Worm (Caenorhabditis elegans) whole organism, L2 larva: ENCODE measurements around the gene cpr-9.

Experiments used
- C34F6.9 ChIP-seq: fragments of 150-350 bp; optimal IDR thresholded peaks from 2 replicates; lab custom pipeline; 2014; ENCODE audit warnings: missing biosample characterization, missing genetic modification characterization
- F13H6.1 ChIP-seq: sonication (generic microtip); optimal IDR thresholded peaks from 2 replicates; lab custom pipeline; 2016; ENCODE audit warnings: missing genetic modification characterization, missing compliant biosample characterization
- R02D3.7 ChIP-seq: fragments of 150-350 bp; optimal IDR thresholded peaks from 2 replicates; lab custom pipeline; 2014; ENCODE audit warnings: missing biosample characterization, missing genetic modification characterization
- Y55F3AM.14 ChIP-seq: fragments of 200-800 bp; sonication (Bioruptor generic); optimal IDR thresholded peaks from 2 replicates; lab custom pipeline; 2018; ENCODE audit warnings: mild to moderate bottlenecking, missing genetic modification characterization, missing compliant biosample characterization
- ZK546.5 ChIP-seq: sonication (generic microtip); optimal IDR thresholded peaks from 2 replicates; lab custom pipeline; 2017; ENCODE audit warnings: missing biosample characterization, missing genetic modification characterization
- alr-1 ChIP-seq: fragments of 150-350 bp; optimal IDR thresholded peaks from 2 replicates; lab custom pipeline; 2014; ENCODE audit warnings: missing biosample characterization, missing genetic modification characterization
- ama-1 ChIP-seq: fragments of 150-350 bp; optimal IDR thresholded peaks from 2 replicates; lab custom pipeline; 2018; ENCODE audit warnings: inconsistent platforms
- blmp-1 ChIP-seq: sonication (generic microtip); optimal IDR thresholded peaks from 2 replicates; lab custom pipeline; 2017; ENCODE audit warnings: missing genetic modification characterization, mild to moderate bottlenecking, missing compliant biosample characterization, antibody characterized with exemption, moderate library complexity; ENCODE audit not compliant: insufficient read depth
- ceh-16 ChIP-seq: fragments of 150-350 bp; optimal IDR thresholded peaks from 2 replicates; lab custom pipeline; 2014; ENCODE audit warnings: missing biosample characterization, missing genetic modification characterization
- ceh-82 ChIP-seq: fragments of 150-350 bp; optimal IDR thresholded peaks from 2 replicates; lab custom pipeline; 2014; ENCODE audit warnings: missing biosample characterization, missing genetic modification characterization
- crh-2 ChIP-seq: sonication (generic microtip); optimal IDR thresholded peaks from 2 replicates; lab custom pipeline; 2017; ENCODE audit warnings: missing biosample characterization, missing genetic modification characterization
- dmd-4 ChIP-seq: sonication (generic microtip); optimal IDR thresholded peaks from 2 replicates; lab custom pipeline; 2017; ENCODE audit warnings: missing biosample characterization, missing genetic modification characterization
- egl-27 ChIP-seq: sonication (generic microtip); optimal IDR thresholded peaks from 3 replicates; lab custom pipeline; 2017; ENCODE audit warnings: missing biosample characterization, missing genetic modification reagents, missing genetic modification characterization
- elt-1 ChIP-seq: fragments of 150-350 bp; optimal IDR thresholded peaks from 2 replicates; lab custom pipeline; 2014; ENCODE audit warnings: missing biosample characterization, missing genetic modification characterization
- elt-3 ChIP-seq: sonication (generic microtip); optimal IDR thresholded peaks from 2 replicates; lab custom pipeline; 2017; ENCODE audit warnings: missing biosample characterization, missing genetic modification characterization
- fos-1 ChIP-seq: fragments of 150-350 bp; optimal IDR thresholded peaks from 2 replicates; lab custom pipeline; 2014; ENCODE audit warnings: missing biosample characterization, missing genetic modification characterization
- gmeb-1 ChIP-seq: fragments of 150-350 bp; optimal IDR thresholded peaks from 2 replicates; lab custom pipeline; 2014; ENCODE audit warnings: missing biosample characterization, missing genetic modification characterization
- lin-11 ChIP-seq: fragments of 150-350 bp; sonication (generic microtip); optimal IDR thresholded peaks from 2 replicates; lab custom pipeline; 2014; ENCODE audit warnings: missing biosample characterization, missing genetic modification characterization, inconsistent platforms, mixed read lengths
- lin-13 ChIP-seq: fragments of 150-350 bp; optimal IDR thresholded peaks from 2 replicates; lab custom pipeline; 2014; ENCODE audit warnings: missing biosample characterization, missing genetic modification reagents, missing genetic modification characterization
- lin-39 ChIP-seq: fragments of 150-350 bp; optimal IDR thresholded peaks from 2 replicates; lab custom pipeline; 2014; ENCODE audit warnings: missing biosample characterization, missing genetic modification reagents, missing genetic modification characterization
- lsy-2 ChIP-seq, 2 experiments: fragments of 150-350 bp in 1 of 2; sonication (generic microtip) in 1 of 2; optimal IDR thresholded peaks; 2 replicates each; lab custom pipeline; 2014 to 2017; ENCODE audit warnings: missing biosample characterization in 2 of 2, missing genetic modification characterization in 2 of 2
- mbf-1 ChIP-seq: sonication (generic microtip); optimal IDR thresholded peaks from 2 replicates; lab custom pipeline; 2017; ENCODE audit warnings: missing biosample characterization, missing genetic modification characterization
- mdl-1 ChIP-seq, 2 experiments: fragments of 150-350 bp in 1 of 2; sonication (generic microtip) in 1 of 2; optimal IDR thresholded peaks; 2 replicates each; lab custom pipeline; 2017; ENCODE audit warnings: missing biosample characterization in 2 of 2, missing genetic modification characterization in 2 of 2
- nhr-10 ChIP-seq: sonication (generic microtip); optimal IDR thresholded peaks from 2 replicates; lab custom pipeline; 2017; ENCODE audit warnings: missing biosample characterization, missing genetic modification characterization
- nhr-12 ChIP-seq: fragments of 150-350 bp; optimal IDR thresholded peaks from 2 replicates; lab custom pipeline; 2014; ENCODE audit warnings: missing biosample characterization, missing genetic modification characterization
- nhr-129 ChIP-seq: fragments of 150-350 bp; optimal IDR thresholded peaks from 2 replicates; lab custom pipeline; 2014; ENCODE audit warnings: missing biosample characterization, missing genetic modification characterization
- nhr-21 ChIP-seq: fragments of 150-350 bp; optimal IDR thresholded peaks from 2 replicates; lab custom pipeline; 2014; ENCODE audit warnings: missing biosample characterization, missing genetic modification characterization
- nhr-23 ChIP-seq: fragments of 150-350 bp; optimal IDR thresholded peaks from 2 replicates; lab custom pipeline; 2014; ENCODE audit warnings: missing biosample characterization, missing genetic modification reagents, missing genetic modification characterization
- nhr-237 ChIP-seq: fragments of 150-350 bp; optimal IDR thresholded peaks from 2 replicates; lab custom pipeline; 2014; ENCODE audit warnings: missing biosample characterization, missing genetic modification characterization
- nhr-25 ChIP-seq: fragments of 150-350 bp; sonication (generic microtip); optimal IDR thresholded peaks from 3 replicates; lab custom pipeline; 2014; ENCODE audit warnings: missing biosample characterization, missing genetic modification characterization
- nhr-6 ChIP-seq: fragments of 150-350 bp; optimal IDR thresholded peaks from 2 replicates; lab custom pipeline; 2014; ENCODE audit warnings: missing biosample characterization, missing genetic modification characterization
- peb-1 ChIP-seq: fragments of 150-350 bp; optimal IDR thresholded peaks from 2 replicates; lab custom pipeline; 2014; ENCODE audit warnings: missing biosample characterization, missing genetic modification characterization
- sem-4 ChIP-seq: fragments of 150-350 bp; optimal IDR thresholded peaks from 2 replicates; lab custom pipeline; 2014; ENCODE audit warnings: missing biosample characterization, missing genetic modification reagents, missing genetic modification characterization
- skn-1 ChIP-seq: sonication (generic microtip); optimal IDR thresholded peaks from 2 replicates; lab custom pipeline; 2017; ENCODE audit warnings: missing biosample characterization, missing genetic modification characterization
- sma-3 ChIP-seq: sonication (generic microtip); optimal IDR thresholded peaks from 2 replicates; lab custom pipeline; 2016; ENCODE audit warnings: missing genetic modification reagents, missing genetic modification characterization, missing compliant biosample characterization
- sma-9 ChIP-seq, 2 experiments: fragments of 150-350 bp in 1 of 2; sonication (generic microtip) in 1 of 2; optimal IDR thresholded peaks; 2 replicates each; lab custom pipeline; 2014 to 2016; ENCODE audit warnings: missing genetic modification characterization in 2 of 2, mild to moderate bottlenecking in 1 of 2, missing biosample characterization in 1 of 2, missing compliant biosample characterization in 1 of 2, missing genetic modification reagents in 1 of 2, moderate library complexity in 1 of 2
- snpc-4 ChIP-seq: fragments of 150-350 bp; optimal IDR thresholded peaks from 2 replicates; lab custom pipeline; 2014; ENCODE audit warnings: missing biosample characterization, missing genetic modification characterization
- unc-39 ChIP-seq: fragments of 150-350 bp; optimal IDR thresholded peaks from 2 replicates; lab custom pipeline; 2014; ENCODE audit warnings: missing biosample characterization, missing genetic modification characterization
- unc-55 ChIP-seq: fragments of 150-350 bp; sonication (generic microtip); optimal IDR thresholded peaks from 3 replicates; lab custom pipeline; 2014; ENCODE audit warnings: missing biosample characterization, missing genetic modification reagents, missing genetic modification characterization
- unc-62 ChIP-seq: fragments of 150-350 bp; optimal IDR thresholded peaks from 2 replicates; lab custom pipeline; 2014; ENCODE audit warnings: missing biosample characterization, missing genetic modification reagents, missing genetic modification characterization
- zag-1 ChIP-seq: fragments of 150-350 bp; optimal IDR thresholded peaks from 2 replicates; lab custom pipeline; 2014; ENCODE audit warnings: missing biosample characterization, missing genetic modification characterization
- ztf-1 ChIP-seq: fragments of 200-800 bp; sonication (Bioruptor generic); conservative IDR thresholded peaks from 2 replicates; pipeline ENCODE4 v1.3.6; 2022; ENCODE audit warnings: missing genetic modification characterization, missing compliant biosample characterization
- ztf-11 ChIP-seq: sonication (generic microtip); optimal IDR thresholded peaks from 2 replicates; lab custom pipeline; 2017; ENCODE audit warnings: missing biosample characterization, missing genetic modification characterization
- ztf-4 ChIP-seq: fragments of 150-350 bp; optimal IDR thresholded peaks from 2 replicates; lab custom pipeline; 2014; ENCODE audit warnings: missing biosample characterization, missing genetic modification characterization

The cpr-9 gene

ce11 chrV:11976734-11977133 is 26.1 kb upstream of the cpr-9 start:
- TF ChIP-seq crh-2 (tag; lab: Kevin White, UChicago) (peak; percentile 31), nhr-10 (tag; lab: Kevin White, UChicago) (no peak), sma-9 (GFP tag; optimal IDR thresholded peaks at IDR 0.05; lab: Kevin White, UChicago) (peak; percentile 6), sma-9 (tag; optimal IDR thresholded peaks at IDR 0.05; lab: Kevin White, UChicago) (no peak), fos-1 (tag; lab: Kevin White, UChicago) (peak; percentile 43)
- TF ChIP-seq, all 48 proteins: peak for 3

DNA sequence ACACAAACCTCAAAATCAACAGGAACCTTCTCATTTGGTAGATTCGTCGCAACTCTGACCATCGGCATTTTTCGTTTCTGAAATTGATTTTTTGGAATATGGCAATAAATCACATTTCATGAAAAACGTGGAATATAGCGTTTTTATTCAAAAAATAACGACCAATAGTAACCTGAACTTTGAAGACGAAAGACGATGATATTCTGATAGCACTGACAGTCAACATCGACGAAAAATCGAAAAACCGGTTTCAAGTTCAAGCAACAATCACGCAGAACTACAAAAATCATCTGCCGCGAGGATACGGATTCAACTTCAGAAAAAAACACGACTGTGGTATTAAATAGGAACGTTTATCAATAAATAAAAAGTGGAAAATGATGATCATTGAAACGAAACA is 24.7 kb upstream of the cpr-9 start, which contains the start of gene mif-2:
TSS of gene mif-2 (minus strand) at position 281 of the 400 bp plus-strand sequence.
- TF ChIP-seq zag-1 (tag; lab: Kevin White, UChicago): no peak
- TF ChIP-seq nhr-10 (tag; lab: Kevin White, UChicago): no peak
- peak; percentile 4 for TF ChIP-seq crh-2 (tag; lab: Kevin White, UChicago)
- TF ChIP-seq alr-1: no peak
- no peak for TF ChIP-seq sem-4 (tag; lab: Kevin White, UChicago)
- no peak for TF ChIP-seq lin-39 (tag; lab: Kevin White, UChicago)
- TF ChIP-seq ceh-16 (tag; lab: Kevin White, UChicago): no peak
- TF ChIP-seq dmd-4 (tag; lab: Kevin White, UChicago): no peak
- no peak for TF ChIP-seq ztf-4
- TF ChIP-seq peb-1 (tag; lab: Kevin White, UChicago): no peak
- peak; percentile 3 for TF ChIP-seq nhr-21
- peak; percentile 5 for TF ChIP-seq lin-13 (GFP tag; lab: Kevin White, UChicago)
- peak; percentile 10 for TF ChIP-seq nhr-25 (tag; lab: Kevin White, UChicago)

DNA sequence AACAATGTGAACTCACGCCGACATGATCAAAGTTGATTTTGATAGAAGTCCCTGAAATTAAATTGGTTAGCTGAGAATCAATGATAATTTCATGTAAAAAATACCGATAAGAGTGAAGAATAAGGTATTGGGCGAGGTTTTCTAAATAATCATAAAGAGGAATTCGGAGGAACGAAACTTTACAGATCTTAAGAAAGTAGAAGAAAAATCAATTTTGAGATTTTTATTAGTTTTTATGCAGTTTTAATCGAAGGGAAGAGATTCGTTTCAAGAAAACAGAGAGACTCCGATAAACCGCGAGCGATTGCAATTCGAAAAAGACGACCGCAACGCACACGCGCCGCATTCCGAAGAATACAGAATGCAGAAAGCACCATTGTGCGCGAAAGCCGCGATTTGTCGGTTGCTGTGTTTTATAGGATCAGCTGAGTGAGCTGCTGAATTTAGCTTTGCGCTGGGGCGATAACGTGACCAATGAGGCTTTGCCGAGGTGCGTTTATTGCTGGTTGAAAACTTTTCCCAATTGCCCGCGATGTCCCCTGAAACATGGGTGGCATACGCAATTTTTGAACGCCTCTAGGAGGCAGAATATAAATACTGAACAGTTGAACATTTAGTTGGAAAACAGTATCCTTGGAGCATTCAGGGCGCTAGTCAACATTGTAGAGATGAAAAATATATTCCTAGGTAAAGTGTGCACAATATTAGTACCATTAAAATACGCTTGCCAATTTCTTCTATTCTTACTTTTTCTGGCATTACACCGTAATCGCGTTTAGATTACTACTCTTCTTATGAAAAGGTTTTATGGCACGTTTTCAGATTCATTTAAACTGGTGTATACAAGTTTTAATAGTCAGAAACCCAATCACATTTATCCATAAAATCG is 22.9 kb upstream of the cpr-9 start, which contains the start of gene snr-4:
TSS of gene snr-4 (minus strand) at position 51 of the 889 bp plus-strand sequence.
- TF ChIP-seq lin-11 (tag; lab: Kevin White, UChicago) (peak; percentile 93), sma-9 (GFP tag; optimal IDR thresholded peaks at IDR 0.05; lab: Kevin White, UChicago) (peak; percentile 96), sma-9 (tag; optimal IDR thresholded peaks at IDR 0.05; lab: Kevin White, UChicago) (no peak), nhr-21 (peak; percentile 96), sma-3 (GFP tag; lab: Kevin White, UChicago) (peak; percentile 95), peb-1 (tag; lab: Kevin White, UChicago) (peak; percentile 76), ZK546.5 (peak; percentile 49), ceh-82 (tag; lab: Kevin White, UChicago) (peak; percentile 83), lin-39 (tag; lab: Kevin White, UChicago) (no peak), ztf-11 (tag; lab: Kevin White, UChicago) (peak; percentile 11), nhr-129 (peak; percentile 94), unc-55 (GFP tag; lab: Kevin White, UChicago) (peak; percentile 90), alr-1 (no peak), C34F6.9 (tag; lab: Kevin White, UChicago) (peak; percentile 92), skn-1 (no peak), ztf-4 (peak; percentile 84), nhr-12 (tag; lab: Kevin White, UChicago) (no peak), elt-1 (no peak), ztf-1 (GFP tag; lab: Robert Waterston, UW) (0 out of 2 replicates have a peak, but pooled peaks have one; percentile 45), nhr-237 (tag; lab: Kevin White, UChicago) (peak; percentile 81), mdl-1 (tag; optimal IDR thresholded peaks at IDR 0.05; lab: Kevin White, UChicago) (peak; percentile 80 to 86), blmp-1 (tag; lab: Kevin White, UChicago) (peak; percentile 77), R02D3.7 (tag; lab: Kevin White, UChicago) (peak; percentile 29), unc-39 (tag; lab: Kevin White, UChicago) (no peak), mbf-1 (tag; lab: Kevin White, UChicago) (no peak), unc-62 (GFP tag; lab: Kevin White, UChicago) (no peak), elt-3 (tag; lab: Kevin White, UChicago) (no peak), F13H6.1 (tag; lab: Kevin White, UChicago) (peak; percentile 93), gmeb-1 (tag; lab: Kevin White, UChicago) (peak; percentile 89), snpc-4 (peak; percentile 100), sem-4 (tag; lab: Kevin White, UChicago) (peak; percentile 86), lsy-2 (tag; optimal IDR thresholded peaks at IDR 0.05; lab: Kevin White, UChicago) (peak; percentile 86 to 91), nhr-23 (tag; lab: Kevin White, UChicago) (no peak), Y55F3AM.14 (GFP tag; lab: Kevin White, UChicago) (peak; percentile 90), zag-1 (tag; lab: Kevin White, UChicago) (peak; percentile 91), ama-1 (lab: Kevin White, UChicago) (peak; percentile 95), ceh-16 (tag; lab: Kevin White, UChicago) (peak; percentile 60), nhr-25 (tag; lab: Kevin White, UChicago) (peak; percentile 84), dmd-4 (tag; lab: Kevin White, UChicago) (no peak), fos-1 (tag; lab: Kevin White, UChicago) (peak; percentile 90), nhr-6 (tag; lab: Kevin White, UChicago) (no peak), egl-27 (tag; lab: Kevin White, UChicago) (peak; percentile 79), nhr-10 (tag; lab: Kevin White, UChicago) (peak; percentile 56)
